Worm (Caenorhabditis elegans) whole organism, L2 larva: ENCODE measurements around the gene urb-1.

ENCODE experiments used
- R02D3.7 ChIP-seq: fragments of 150-350 bp; optimal IDR thresholded peaks from 2 replicates; lab custom pipeline; 2014; ENCODE audit warnings: missing biosample characterization, missing genetic modification characterization
- Y55F3AM.14 ChIP-seq: fragments of 200-800 bp; sonication (Bioruptor generic); optimal IDR thresholded peaks from 2 replicates; lab custom pipeline; 2018; ENCODE audit warnings: mild to moderate bottlenecking, missing genetic modification characterization, missing compliant biosample characterization
- ZK546.5 ChIP-seq: sonication (generic microtip); optimal IDR thresholded peaks from 2 replicates; lab custom pipeline; 2017; ENCODE audit warnings: missing biosample characterization, missing genetic modification characterization
- alr-1 ChIP-seq: fragments of 150-350 bp; optimal IDR thresholded peaks from 2 replicates; lab custom pipeline; 2014; ENCODE audit warnings: missing biosample characterization, missing genetic modification characterization
- aly-2 ChIP-seq: fragments of 150-350 bp; optimal IDR thresholded peaks from 2 replicates; lab custom pipeline; 2014; ENCODE audit warnings: missing biosample characterization, missing genetic modification characterization
- ceh-16 ChIP-seq: fragments of 150-350 bp; optimal IDR thresholded peaks from 2 replicates; lab custom pipeline; 2014; ENCODE audit warnings: missing biosample characterization, missing genetic modification characterization
- crh-2 ChIP-seq: sonication (generic microtip); optimal IDR thresholded peaks from 2 replicates; lab custom pipeline; 2017; ENCODE audit warnings: missing biosample characterization, missing genetic modification characterization
- egl-27 ChIP-seq: sonication (generic microtip); optimal IDR thresholded peaks from 3 replicates; lab custom pipeline; 2017; ENCODE audit warnings: missing biosample characterization, missing genetic modification reagents, missing genetic modification characterization
- elt-1 ChIP-seq: fragments of 150-350 bp; optimal IDR thresholded peaks from 2 replicates; lab custom pipeline; 2014; ENCODE audit warnings: missing biosample characterization, missing genetic modification characterization
- elt-3 ChIP-seq: sonication (generic microtip); optimal IDR thresholded peaks from 2 replicates; lab custom pipeline; 2017; ENCODE audit warnings: missing biosample characterization, missing genetic modification characterization
- fos-1 ChIP-seq: fragments of 150-350 bp; optimal IDR thresholded peaks from 2 replicates; lab custom pipeline; 2014; ENCODE audit warnings: missing biosample characterization, missing genetic modification characterization
- gmeb-1 ChIP-seq: fragments of 150-350 bp; optimal IDR thresholded peaks from 2 replicates; lab custom pipeline; 2014; ENCODE audit warnings: missing biosample characterization, missing genetic modification characterization
- lin-11 ChIP-seq: fragments of 150-350 bp; sonication (generic microtip); optimal IDR thresholded peaks from 2 replicates; lab custom pipeline; 2014; ENCODE audit warnings: missing biosample characterization, missing genetic modification characterization, inconsistent platforms, mixed read lengths
- lin-13 ChIP-seq: fragments of 150-350 bp; optimal IDR thresholded peaks from 2 replicates; lab custom pipeline; 2014; ENCODE audit warnings: missing biosample characterization, missing genetic modification reagents, missing genetic modification characterization
- lsy-2 ChIP-seq, 2 experiments: fragments of 150-350 bp in 1 of 2; sonication (generic microtip) in 1 of 2; optimal IDR thresholded peaks; 2 replicates each; lab custom pipeline; 2014 to 2017; ENCODE audit warnings: missing biosample characterization in 2 of 2, missing genetic modification characterization in 2 of 2
- mab-5 ChIP-seq: fragments of 150-350 bp; optimal IDR thresholded peaks from 2 replicates; lab custom pipeline; 2014; ENCODE audit warnings: missing biosample characterization, missing genetic modification characterization
- mbf-1 ChIP-seq: sonication (generic microtip); optimal IDR thresholded peaks from 2 replicates; lab custom pipeline; 2017; ENCODE audit warnings: missing biosample characterization, missing genetic modification characterization
- nhr-10 ChIP-seq: sonication (generic microtip); optimal IDR thresholded peaks from 2 replicates; lab custom pipeline; 2017; ENCODE audit warnings: missing biosample characterization, missing genetic modification characterization
- nhr-12 ChIP-seq: fragments of 150-350 bp; optimal IDR thresholded peaks from 2 replicates; lab custom pipeline; 2014; ENCODE audit warnings: missing biosample characterization, missing genetic modification characterization
- nhr-129 ChIP-seq: fragments of 150-350 bp; optimal IDR thresholded peaks from 2 replicates; lab custom pipeline; 2014; ENCODE audit warnings: missing biosample characterization, missing genetic modification characterization
- nhr-21 ChIP-seq: fragments of 150-350 bp; optimal IDR thresholded peaks from 2 replicates; lab custom pipeline; 2014; ENCODE audit warnings: missing biosample characterization, missing genetic modification characterization
- nhr-23 ChIP-seq: fragments of 150-350 bp; optimal IDR thresholded peaks from 2 replicates; lab custom pipeline; 2014; ENCODE audit warnings: missing biosample characterization, missing genetic modification reagents, missing genetic modification characterization
- nhr-25 ChIP-seq: fragments of 150-350 bp; sonication (generic microtip); optimal IDR thresholded peaks from 3 replicates; lab custom pipeline; 2014; ENCODE audit warnings: missing biosample characterization, missing genetic modification characterization
- nhr-6 ChIP-seq: fragments of 150-350 bp; optimal IDR thresholded peaks from 2 replicates; lab custom pipeline; 2014; ENCODE audit warnings: missing biosample characterization, missing genetic modification characterization
- nhr-77 ChIP-seq: fragments of 150-350 bp; optimal IDR thresholded peaks from 2 replicates; lab custom pipeline; 2014; ENCODE audit warnings: missing biosample characterization, missing genetic modification characterization
- peb-1 ChIP-seq: fragments of 150-350 bp; optimal IDR thresholded peaks from 2 replicates; lab custom pipeline; 2014; ENCODE audit warnings: missing biosample characterization, missing genetic modification characterization
- sem-4 ChIP-seq: fragments of 150-350 bp; optimal IDR thresholded peaks from 2 replicates; lab custom pipeline; 2014; ENCODE audit warnings: missing biosample characterization, missing genetic modification reagents, missing genetic modification characterization
- sma-3 ChIP-seq: sonication (generic microtip); optimal IDR thresholded peaks from 2 replicates; lab custom pipeline; 2016; ENCODE audit warnings: missing genetic modification reagents, missing genetic modification characterization, missing compliant biosample characterization
- sma-9 ChIP-seq, 2 experiments: fragments of 150-350 bp in 1 of 2; sonication (generic microtip) in 1 of 2; optimal IDR thresholded peaks; 2 replicates each; lab custom pipeline; 2014 to 2016; ENCODE audit warnings: missing genetic modification characterization in 2 of 2, mild to moderate bottlenecking in 1 of 2, missing biosample characterization in 1 of 2, missing compliant biosample characterization in 1 of 2, missing genetic modification reagents in 1 of 2, moderate library complexity in 1 of 2
- snpc-4 ChIP-seq: fragments of 150-350 bp; optimal IDR thresholded peaks from 2 replicates; lab custom pipeline; 2014; ENCODE audit warnings: missing biosample characterization, missing genetic modification characterization
- unc-39 ChIP-seq: fragments of 150-350 bp; optimal IDR thresholded peaks from 2 replicates; lab custom pipeline; 2014; ENCODE audit warnings: missing biosample characterization, missing genetic modification characterization
- unc-62 ChIP-seq: fragments of 150-350 bp; optimal IDR thresholded peaks from 2 replicates; lab custom pipeline; 2014; ENCODE audit warnings: missing biosample characterization, missing genetic modification reagents, missing genetic modification characterization
- zag-1 ChIP-seq: fragments of 150-350 bp; optimal IDR thresholded peaks from 2 replicates; lab custom pipeline; 2014; ENCODE audit warnings: missing biosample characterization, missing genetic modification characterization
- ztf-1 ChIP-seq: fragments of 200-800 bp; sonication (Bioruptor generic); conservative IDR thresholded peaks from 2 replicates; pipeline ENCODE4 v1.3.6; 2022; ENCODE audit warnings: missing genetic modification characterization, missing compliant biosample characterization
- ztf-11 ChIP-seq: sonication (generic microtip); optimal IDR thresholded peaks from 2 replicates; lab custom pipeline; 2017; ENCODE audit warnings: missing biosample characterization, missing genetic modification characterization
- ztf-4 ChIP-seq: fragments of 150-350 bp; optimal IDR thresholded peaks from 2 replicates; lab custom pipeline; 2014; ENCODE audit warnings: missing biosample characterization, missing genetic modification characterization

The urb-1 gene

ce11 chrV:6442037-6442436 lies 18.1 kb upstream of the urb-1 start, which contains the start of gene T05H4.3 (continued):
- TF ChIP-seq sma-9 (GFP tag; optimal IDR thresholded peaks at IDR 0.05; lab: Kevin White, UChicago) (no peak), sma-9 (tag; optimal IDR thresholded peaks at IDR 0.05; lab: Kevin White, UChicago) (no peak)

DNA sequence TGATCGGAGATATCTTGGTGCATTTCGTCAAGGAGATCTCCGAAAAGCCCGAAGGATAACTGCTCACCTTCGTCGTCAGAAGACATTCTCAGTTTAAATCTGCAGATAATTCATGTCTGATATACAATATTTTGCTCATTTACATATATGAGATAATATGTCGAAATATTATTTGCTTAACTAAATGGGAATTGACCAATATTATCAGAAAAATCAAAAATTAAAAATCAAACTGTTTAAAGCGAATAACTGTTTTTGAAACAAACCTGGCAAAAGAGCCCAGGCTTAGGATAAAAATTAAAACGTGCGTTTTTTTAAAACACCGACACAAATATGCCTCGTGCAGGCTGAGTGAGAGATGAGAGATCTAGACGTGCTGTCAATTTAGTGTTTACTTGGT lies 17.7 kb upstream of the urb-1 start, which contains the start of gene T05H4.15:
T05H4.15 (minus strand) TSS at position 101 of the 400 bp plus-strand sequence.
- TF ChIP-seq ceh-16 (tag; lab: Kevin White, UChicago) (no peak), elt-1 (tag; lab: Kevin White, UChicago) (no peak), ZK546.5 (no peak), ztf-1 (no peak), alr-1 (tag; lab: Kevin White, UChicago) (no peak), unc-62 (GFP tag; lab: Kevin White, UChicago) (no peak), mab-5 (tag; lab: Kevin White, UChicago) (no peak), nhr-129 (tag; lab: Kevin White, UChicago) (no peak), egl-27 (tag; lab: Kevin White, UChicago) (no peak), nhr-23 (tag; lab: Kevin White, UChicago) (no peak), gmeb-1 (no peak), lin-13 (GFP tag; lab: Kevin White, UChicago) (no peak), aly-2 (tag; lab: Kevin White, UChicago) (no peak), snpc-4 (tag; lab: Kevin White, UChicago) (no peak), peb-1 (no peak), nhr-12 (no peak), nhr-10 (tag; lab: Kevin White, UChicago) (no peak), elt-3 (tag; lab: Kevin White, UChicago) (no peak)

DNA sequence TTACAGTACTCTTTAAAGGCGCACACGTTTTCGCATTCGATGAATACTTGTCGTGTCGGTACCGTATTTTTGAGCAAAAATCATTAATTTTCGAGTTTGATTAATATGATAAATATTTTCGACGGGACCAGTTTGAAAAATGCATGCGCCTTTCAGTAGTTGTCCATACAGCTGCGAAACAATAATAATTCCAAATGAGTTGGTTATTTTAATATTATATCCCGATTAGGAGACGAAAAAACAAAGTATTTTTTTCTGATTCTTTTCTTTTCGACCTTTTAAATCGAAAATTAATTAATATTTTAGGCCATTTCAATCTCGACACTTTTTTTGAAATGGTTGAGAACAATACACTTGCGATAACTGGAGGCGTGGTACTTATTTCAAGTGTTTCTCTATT lies 14.6 kb upstream of the urb-1 start, which contains the start of gene T05H4.4:
T05H4.4 (plus strand) TSS at position 301 of the 400 bp plus-strand sequence.
- TF ChIP-seq ztf-11 (tag; lab: Kevin White, UChicago) (no peak), crh-2 (tag; lab: Kevin White, UChicago) (no peak), elt-3 (tag; lab: Kevin White, UChicago) (no peak), peb-1 (no peak), nhr-10 (tag; lab: Kevin White, UChicago) (no peak), mbf-1 (no peak), sma-3 (GFP tag; lab: Kevin White, UChicago) (no peak), lsy-2 (tag; optimal IDR thresholded peaks at IDR 0.05; lab: Kevin White, UChicago) (no peak), nhr-12 (no peak), nhr-23 (tag; lab: Kevin White, UChicago) (no peak), mab-5 (tag; lab: Kevin White, UChicago) (no peak), sem-4 (no peak), zag-1 (tag; lab: Kevin White, UChicago) (no peak), R02D3.7 (no peak)
- TF ChIP-seq, all 48 proteins: peak for 0

- TF ChIP-seq gmeb-1 (no peak), unc-39 (tag; lab: Kevin White, UChicago) (no peak), nhr-77 (tag; lab: Kevin White, UChicago) (no peak), Y55F3AM.14 (GFP tag; lab: Kevin White, UChicago) (no peak), nhr-21 (tag; lab: Kevin White, UChicago) (peak; percentile 20), fos-1 (tag; lab: Kevin White, UChicago) (peak; percentile 34), nhr-25 (no peak), zag-1 (tag; lab: Kevin White, UChicago) (no peak), elt-1 (tag; lab: Kevin White, UChicago) (no peak), mbf-1 (no peak), ztf-4 (no peak), elt-3 (tag; lab: Kevin White, UChicago) (no peak), ceh-16 (tag; lab: Kevin White, UChicago) (no peak), nhr-6 (no peak), sma-3 (GFP tag; lab: Kevin White, UChicago) (no peak), nhr-12 (no peak), lin-11 (tag; lab: Kevin White, UChicago) (no peak)
- TF ChIP-seq, all 48 proteins: peak for 2
Measured at ce11 chrV:6436332-6436731, 12.4 kb upstream of the urb-1 start, which contains the start of gene hpo-19. Gene hpo-19, plus strand, starts transcription at chrV:6436645.
